Worm (Caenorhabditis elegans) whole organism, mixed stage, embryonic: ENCODE results near the gene C05D10.4.

Experiments
- blmp-1 ChIP-seq: fragments of 150-350 bp; optimal IDR thresholded peaks from 2 replicates; lab custom pipeline; 2014; ENCODE audit warnings: missing biosample characterization, missing genetic modification characterization
- ces-1 ChIP-seq: fragments of 150-350 bp; optimal IDR thresholded peaks from 2 replicates; lab custom pipeline; 2014; ENCODE audit warnings: missing biosample characterization, missing genetic modification reagents, missing genetic modification characterization
- drap-1 ChIP-seq: fragments of 200-800 bp; sonication (Bioruptor generic); optimal IDR thresholded peaks from 3 replicates; lab custom pipeline; 2018; ENCODE audit warnings: mild to moderate bottlenecking, missing genetic modification characterization, missing compliant biosample characterization
- lsy-2 ChIP-seq: fragments of 150-350 bp; optimal IDR thresholded peaks from 2 replicates; lab custom pipeline; 2014; ENCODE audit warnings: missing biosample characterization, missing genetic modification characterization
- nhr-12 ChIP-seq: fragments of 150-350 bp; optimal IDR thresholded peaks from 2 replicates; lab custom pipeline; 2014; ENCODE audit warnings: missing biosample characterization, missing genetic modification characterization
- nhr-2 ChIP-seq: fragments of 150-350 bp; optimal IDR thresholded peaks from 2 replicates; lab custom pipeline; 2014; ENCODE audit warnings: missing biosample characterization, missing genetic modification characterization
- nhr-237 ChIP-seq: fragments of 150-350 bp; optimal IDR thresholded peaks from 2 replicates; lab custom pipeline; 2014; ENCODE audit warnings: missing biosample characterization, missing genetic modification characterization
- nhr-76 ChIP-seq: sonication (generic microtip); optimal IDR thresholded peaks from 2 replicates; lab custom pipeline; 2017; ENCODE audit warnings: missing biosample characterization, missing genetic modification characterization
- pha-4 ChIP-seq: fragments of 150-350 bp; optimal IDR thresholded peaks from 2 replicates; lab custom pipeline; 2018; ENCODE audit warnings: missing biosample characterization, missing genetic modification reagents, missing genetic modification characterization
- unc-62 ChIP-seq: fragments of 150-350 bp; optimal IDR thresholded peaks from 2 replicates; lab custom pipeline; 2014; ENCODE audit warnings: missing biosample characterization, missing genetic modification reagents, missing genetic modification characterization

ce11 chrIII:6055706-6056105 lies 47.0 kb downstream of the C05D10.4 start, which contains the start of gene F40H6.5:
- no peak for TF ChIP-seq nhr-12 (tag; lab: Kevin White, UChicago)
- no peak for TF ChIP-seq lsy-2 (tag; lab: Kevin White, UChicago)
- TF ChIP-seq unc-62 (GFP tag; lab: Kevin White, UChicago), result no peak
- TF ChIP-seq nhr-76 (tag; lab: Kevin White, UChicago), result no peak
- TF ChIP-seq nhr-2, result no peak
- TF ChIP-seq pha-4 (tag; lab: Kevin White, UChicago), result no peak
- TF ChIP-seq ces-1, result no peak
- TF ChIP-seq nhr-237 (tag; lab: Kevin White, UChicago), result no peak
- no peak for TF ChIP-seq blmp-1 (tag; lab: Kevin White, UChicago)
- TF ChIP-seq drap-1 (GFP tag; lab: Kevin White, UChicago), result no peak
